Worm (Caenorhabditis elegans) whole organism, young adult: ENCODE measurements around the gene noa-1.

Source experiments
- B0035.1 ChIP-seq: sonication (generic microtip); optimal IDR thresholded peaks from 2 replicates; lab custom pipeline; 2016; ENCODE audit warnings: missing genetic modification characterization, mild to moderate bottlenecking, missing compliant biosample characterization, missing genotype, missing genetic modification reagents
- B0261.1 ChIP-seq: sonication (generic microtip); optimal IDR thresholded peaks from 2 replicates; lab custom pipeline; 2016; ENCODE audit warnings: mild to moderate bottlenecking, missing genetic modification characterization, moderate library complexity, missing compliant biosample characterization
- C06A6.2 ChIP-seq: fragments of 200-800 bp; sonication (Bioruptor generic); conservative IDR thresholded peaks from 2 replicates; pipeline ENCODE4 v1.3.6; 2022; ENCODE audit warnings: missing genetic modification characterization, missing compliant biosample characterization
- F49E8.2 ChIP-seq: sonication (generic microtip); optimal IDR thresholded peaks from 3 replicates; lab custom pipeline; 2017; ENCODE audit warnings: missing genetic modification characterization, mild to moderate bottlenecking, missing compliant biosample characterization, antibody characterized with exemption, moderate library complexity; ENCODE audit not compliant: insufficient read depth
- K11D2.4 ChIP-seq: fragments of 200-800 bp; sonication (Bioruptor generic); IDR thresholded peaks from 2 replicates; pipeline ENCODE4 v1.3.6; 2022; ENCODE audit warnings: missing genetic modification reagents, missing genetic modification characterization, missing compliant biosample characterization
- Y53F4B.3 ChIP-seq: fragments of 200-800 bp; sonication (Bioruptor generic); IDR thresholded peaks from 2 replicates; pipeline ENCODE4 v1.3.6; 2022; ENCODE audit warnings: missing genetic modification reagents, missing genetic modification characterization, missing compliant biosample characterization
- Y53G8AR.9 ChIP-seq: fragments of 200-800 bp; sonication (Bioruptor generic); conservative IDR thresholded peaks from 2 replicates; pipeline ENCODE4 v1.3.6; 2022; ENCODE audit warnings: missing genetic modification reagents, missing genetic modification characterization, missing compliant biosample characterization
- Y67H2A.10 ChIP-seq: fragments of 200-800 bp; sonication (Bioruptor generic); conservative IDR thresholded peaks from 2 replicates; pipeline ENCODE4 v1.3.6; 2022; ENCODE audit warnings: missing genetic modification reagents, missing genetic modification characterization, missing compliant biosample characterization
- Y79H2A.3 ChIP-seq: fragments of 200-800 bp; sonication (Bioruptor generic); conservative IDR thresholded peaks from 2 replicates; pipeline ENCODE4 v1.3.6; 2022; ENCODE audit warnings: missing genetic modification reagents, missing genetic modification characterization, missing compliant biosample characterization
- bed-1 ChIP-seq: fragments of 200-800 bp; sonication (Bioruptor generic); IDR thresholded peaks from 2 replicates; pipeline ENCODE4 v1.3.6; 2022; ENCODE audit warnings: missing genetic modification reagents, missing genetic modification characterization, missing compliant biosample characterization
- ccch-3 ChIP-seq: fragments of 200-800 bp; sonication (Bioruptor generic); optimal IDR thresholded peaks from 2 replicates; lab custom pipeline; 2018; ENCODE audit warnings: mild to moderate bottlenecking, missing genetic modification characterization, missing compliant biosample characterization
- chd-7 ChIP-seq: sonication (generic microtip); optimal IDR thresholded peaks from 2 replicates; lab custom pipeline; 2016; ENCODE audit warnings: mild to moderate bottlenecking, missing genetic modification characterization, moderate library complexity, missing compliant biosample characterization
- dox-1 ChIP-seq: fragments of 200-800 bp; sonication (Bioruptor generic); IDR thresholded peaks from 2 replicates; pipeline ENCODE4 v1.3.6; 2022; ENCODE audit warnings: missing genetic modification reagents, missing genetic modification characterization, missing compliant biosample characterization
- dpff-1 ChIP-seq: sonication (generic microtip); optimal IDR thresholded peaks from 2 replicates; lab custom pipeline; 2017; ENCODE audit warnings: mild to moderate bottlenecking, missing genetic modification characterization, missing compliant biosample characterization
- efl-1 ChIP-seq: fragments of 150-350 bp; optimal IDR thresholded peaks from 2 replicates; lab custom pipeline; 2014; ENCODE audit warnings: missing biosample characterization, missing genetic modification reagents, missing genetic modification characterization
- egrh-3 ChIP-seq: fragments of 200-800 bp; sonication (Bioruptor generic); IDR thresholded peaks from 2 replicates; pipeline ENCODE4 v1.3.6; 2022; ENCODE audit warnings: missing genetic modification reagents, missing genetic modification characterization, missing compliant biosample characterization
- ekl-4 ChIP-seq: fragments of 200-800 bp; sonication (Bioruptor generic); IDR thresholded peaks from 2 replicates; pipeline ENCODE4 v1.3.6; 2022; ENCODE audit warnings: missing genetic modification reagents, missing genetic modification characterization, missing compliant biosample characterization
- ets-4 ChIP-seq: fragments of 200-800 bp; sonication (Bioruptor generic); optimal IDR thresholded peaks from 2 replicates; lab custom pipeline; 2018; ENCODE audit warnings: mild to moderate bottlenecking, missing genetic modification characterization, missing compliant biosample characterization
- hlh-12 ChIP-seq: sonication (generic microtip); optimal IDR thresholded peaks from 2 replicates; lab custom pipeline; 2016; ENCODE audit warnings: missing genetic modification characterization, missing compliant biosample characterization
- hlh-26 ChIP-seq: fragments of 200-800 bp; sonication (Bioruptor generic); conservative IDR thresholded peaks from 2 replicates; pipeline ENCODE4 v1.3.6; 2022; ENCODE audit warnings: missing genetic modification reagents, missing genetic modification characterization, missing compliant biosample characterization
- hsf-1 ChIP-seq: fragments of 200-800 bp; sonication (Bioruptor generic); IDR thresholded peaks from 2 replicates; pipeline ENCODE4 v1.3.6; 2022; ENCODE audit warnings: missing genetic modification reagents, missing genetic modification characterization, missing compliant biosample characterization
- let-526 ChIP-seq: fragments of 200-800 bp; sonication (Bioruptor generic); IDR thresholded peaks from 2 replicates; pipeline ENCODE4 v1.3.6; 2022; ENCODE audit warnings: missing genetic modification reagents, missing genetic modification characterization, missing compliant biosample characterization
- madf-3 ChIP-seq: fragments of 200-800 bp; sonication (Bioruptor generic); IDR thresholded peaks from 2 replicates; pipeline ENCODE4 v1.3.6; 2022; ENCODE audit warnings: missing genetic modification reagents, missing genetic modification characterization, missing compliant biosample characterization
- madf-8 ChIP-seq: fragments of 200-800 bp; sonication (Bioruptor generic); conservative IDR thresholded peaks from 2 replicates; pipeline ENCODE4 v1.3.6; 2022; ENCODE audit warnings: missing genetic modification reagents, missing genetic modification characterization, missing compliant biosample characterization
- mxl-1 ChIP-seq: sonication (generic microtip); optimal IDR thresholded peaks from 2 replicates; lab custom pipeline; 2016; ENCODE audit warnings: missing genetic modification characterization, missing compliant biosample characterization
- nfya-2 ChIP-seq: fragments of 200-800 bp; sonication (Bioruptor generic); IDR thresholded peaks from 2 replicates; pipeline ENCODE4 v1.3.6; 2022; ENCODE audit warnings: missing genetic modification reagents, missing genetic modification characterization, missing compliant biosample characterization
- nhr-120 ChIP-seq: fragments of 200-800 bp; sonication (Bioruptor generic); IDR thresholded peaks from 2 replicates; pipeline ENCODE4 v1.3.6; 2022; ENCODE audit warnings: missing genetic modification characterization, missing compliant biosample characterization
- nhr-179 ChIP-seq: sonication (generic microtip); optimal IDR thresholded peaks from 2 replicates; lab custom pipeline; 2016; ENCODE audit warnings: mild to moderate bottlenecking, missing genetic modification characterization, missing compliant biosample characterization
- nhr-27 ChIP-seq: fragments of 200-800 bp; sonication (Bioruptor generic); optimal IDR thresholded peaks from 2 replicates; lab custom pipeline; 2018; ENCODE audit warnings: mild to moderate bottlenecking, missing genetic modification characterization, moderate library complexity, missing compliant biosample characterization
- pha-4 ChIP-seq: fragments of 150-350 bp; sonication (generic microtip); optimal IDR thresholded peaks from 2 replicates; lab custom pipeline; 2014; ENCODE audit warnings: missing biosample characterization, missing genetic modification reagents, missing genetic modification characterization
- snpc-3.4 ChIP-seq: sonication (generic microtip); optimal IDR thresholded peaks from 2 replicates; lab custom pipeline; 2017; ENCODE audit warnings: missing genetic modification characterization, mild to moderate bottlenecking, missing compliant biosample characterization, antibody characterized with exemption, moderate library complexity, missing genotype, missing genetic modification reagents
- somi-1 ChIP-seq: fragments of 200-800 bp; sonication (Bioruptor generic); optimal IDR thresholded peaks from 2 replicates; lab custom pipeline; 2018; ENCODE audit warnings: mild to moderate bottlenecking, missing genetic modification characterization, missing compliant biosample characterization
- sptf-2 ChIP-seq: fragments of 200-800 bp; sonication (Bioruptor generic); optimal IDR thresholded peaks from 2 replicates; lab custom pipeline; 2018; ENCODE audit warnings: mild to moderate bottlenecking, missing genetic modification characterization, missing compliant biosample characterization
- tbp1 ChIP-seq: fragments of 200-800 bp; sonication (Bioruptor generic); optimal IDR thresholded peaks from 2 replicates; lab custom pipeline; 2018; ENCODE audit warnings: mild to moderate bottlenecking, missing genetic modification characterization, missing compliant biosample characterization
- tlf-1 ChIP-seq: fragments of 200-800 bp; sonication (Bioruptor generic); optimal IDR thresholded peaks from 2 replicates; lab custom pipeline; 2018; ENCODE audit warnings: mild to moderate bottlenecking, missing genetic modification characterization, missing compliant biosample characterization
- unc-62 ChIP-seq: fragments of 150-350 bp; optimal IDR thresholded peaks from 2 replicates; lab custom pipeline; 2014; ENCODE audit warnings: missing biosample characterization, missing genetic modification reagents, missing genetic modification characterization
- zfh-2 ChIP-seq: fragments of 200-800 bp; sonication (Bioruptor generic); conservative IDR thresholded peaks from 2 replicates; pipeline ENCODE4 v1.3.6; 2022; ENCODE audit warnings: missing genetic modification reagents, missing genetic modification characterization, missing compliant biosample characterization
- ztf-18 ChIP-seq: sonication (generic microtip); optimal IDR thresholded peaks from 2 replicates; lab custom pipeline; 2016; ENCODE audit warnings: missing genotype, mild to moderate bottlenecking, missing genetic modification characterization, missing compliant biosample characterization
- ztf-22 ChIP-seq: fragments of 200-800 bp; sonication (Bioruptor generic); optimal IDR thresholded peaks from 2 replicates; lab custom pipeline; 2018; ENCODE audit warnings: mild to moderate bottlenecking, missing genetic modification characterization, moderate library complexity, missing compliant biosample characterization
- ztf-28 ChIP-seq: fragments of 200-800 bp; sonication (Bioruptor generic); IDR thresholded peaks from 2 replicates; pipeline ENCODE4 v1.3.6; 2022; ENCODE audit warnings: missing genetic modification reagents, missing genetic modification characterization, missing compliant biosample characterization
- ztf-6 ChIP-seq: fragments of 200-800 bp; sonication (Bioruptor generic); IDR thresholded peaks from 2 replicates; pipeline ENCODE4 v1.3.6; 2022; ENCODE audit warnings: missing genetic modification reagents, missing genetic modification characterization, missing compliant biosample characterization

Gene noa-1

ce11 chrII:13542991-13543390 lies 2.1 kb upstream of the noa-1 start:
- TF ChIP-seq egrh-3: peak; percentile 88
- TF ChIP-seq zfh-2 (GFP tag; lab: Robert Waterston, UW): peak; percentile 93
- no peak for TF ChIP-seq sptf-2 (GFP tag; lab: Kevin White, UChicago)
- no peak for TF ChIP-seq Y53F4B.3 (GFP tag; lab: Robert Waterston, UW)

- TF ChIP-seq nhr-120 (GFP tag; lab: Robert Waterston, UW) (no peak), hlh-26 (GFP tag; lab: Robert Waterston, UW) (no peak), madf-3 (no peak), ets-4 (GFP tag; lab: Kevin White, UChicago) (no peak), C06A6.2 (GFP tag; lab: Robert Waterston, UW) (no peak), Y67H2A.10 (no peak), tbp1 (GFP tag; lab: Kevin White, UChicago) (no peak), ztf-6 (no peak), Y53G8AR.9 (GFP tag; lab: Robert Waterston, UW) (no peak), B0261.1 (tag; lab: Kevin White, UChicago) (no peak), hlh-12 (no peak), ztf-28 (GFP tag; lab: Robert Waterston, UW) (no peak), let-526 (GFP tag; lab: Robert Waterston, UW) (no peak), ccch-3 (GFP tag; lab: Kevin White, UChicago) (no peak), K11D2.4 (GFP tag; lab: Robert Waterston, UW) (no peak), mxl-1 (no peak)
Measured at ce11 chrII:13531118-13531517, 9.7 kb downstream of the noa-1 start, which contains the start of gene snx-14. Gene snx-14, minus strand, starts transcription at chrII:13531218.

- TF ChIP-seq zfh-2 (GFP tag; lab: Robert Waterston, UW) (peak; percentile 63; the same call in 1 of the 2 replicates), Y79H2A.3 (GFP tag; lab: Robert Waterston, UW) (no peak)
Measured at ce11 chrII:13530657-13531056, 10.2 kb downstream of the noa-1 start.

- TF ChIP-seq zfh-2 (GFP tag; lab: Robert Waterston, UW) (peak; percentile 87), egrh-3 (peak; percentile 55; the same call in 1 of the 2 replicates), tlf-1 (GFP tag; lab: Kevin White, UChicago) (no peak), ztf-22 (GFP tag; lab: Kevin White, UChicago) (no peak), somi-1 (GFP tag; lab: Kevin White, UChicago) (no peak), hsf-1 (GFP tag; lab: Robert Waterston, UW) (no peak), B0035.1 (tag; lab: Kevin White, UChicago) (no peak), bed-1 (GFP tag; lab: Robert Waterston, UW) (no peak)
Measured at ce11 chrII:13529131-13529530, 11.7 kb downstream of the noa-1 start.

DNA sequence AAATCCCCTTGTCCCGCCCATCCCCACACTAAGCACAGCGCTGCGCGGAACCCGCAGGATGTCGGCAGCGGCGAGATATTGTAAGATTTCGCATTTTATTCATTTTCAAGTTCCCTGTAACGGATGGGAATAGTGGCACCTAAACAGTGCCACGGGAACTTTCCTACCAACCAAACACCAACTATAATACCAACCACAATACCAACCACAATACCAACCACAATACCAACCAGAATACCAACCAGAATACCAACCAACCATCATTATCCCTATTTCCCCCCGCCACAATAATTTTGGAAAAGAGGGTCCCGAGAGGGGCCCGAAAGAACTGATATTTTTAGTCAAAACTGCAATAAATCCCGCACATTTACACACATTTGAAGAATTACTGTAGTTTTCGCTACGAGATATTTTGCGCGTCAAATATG lies 18.9 kb downstream of the noa-1 start:
- TF ChIP-seq nhr-27 (tag; lab: Kevin White, UChicago) (no peak), nfya-2 (GFP tag; lab: Robert Waterston, UW) (peak; percentile 88; the same call in 1 of the 2 replicates), efl-1 (GFP tag; lab: Kevin White, UChicago) (peak; percentile 30), chd-7 (no peak), F49E8.2 (tag; lab: Kevin White, UChicago) (peak; percentile 84), dpff-1 (no peak), unc-62 (no peak), dox-1 (peak; percentile 68), nhr-120 (GFP tag; lab: Robert Waterston, UW) (no peak), ztf-6 (no peak), mxl-1 (no peak), madf-8 (GFP tag; lab: Robert Waterston, UW) (no peak; the same call in 1 of the 2 replicates), snpc-3.4 (tag; lab: Kevin White, UChicago) (peak; percentile 97), pha-4 (tag; lab: Kevin White, UChicago) (no peak), ekl-4 (peak; percentile 87), let-526 (GFP tag; lab: Robert Waterston, UW) (0 out of 2 replicates have a peak, but pooled peaks have one; percentile 42), egrh-3 (no peak; the same call in none of the 2 replicates), nhr-179 (tag; lab: Kevin White, UChicago) (no peak), ztf-18 (tag; lab: Kevin White, UChicago) (no peak), ets-4 (GFP tag; lab: Kevin White, UChicago) (no peak)
